Worm (Caenorhabditis elegans) whole organism, midembryonic: ENCODE measurements around the gene Y9C2UA.1.

Experiments used
- T22C8.4 ChIP-seq: fragments of 200-800 bp; sonication (Bioruptor generic); IDR thresholded peaks from 2 replicates; pipeline ENCODE4 v1.3.6; 2022; ENCODE audit warnings: missing genetic modification characterization, missing compliant biosample characterization
- klf-2 ChIP-seq: fragments of 200-800 bp; sonication (Bioruptor generic); conservative IDR thresholded peaks from 2 replicates; pipeline ENCODE4 v1.3.6; 2022; ENCODE audit warnings: missing genetic modification reagents, missing genetic modification characterization, missing compliant biosample characterization
- tab-1 ChIP-seq: fragments of 200-800 bp; sonication (Bioruptor generic); IDR thresholded peaks from 2 replicates; pipeline ENCODE4 v1.3.6; 2022; ENCODE audit warnings: missing genetic modification characterization, missing compliant biosample characterization
- ztf-23 ChIP-seq: fragments of 200-800 bp; sonication (Bioruptor generic); IDR thresholded peaks from 2 replicates; pipeline ENCODE4 v1.3.6; 2022; ENCODE audit warnings: missing genetic modification reagents, missing genetic modification characterization, missing compliant biosample characterization
- ztf-29 ChIP-seq: fragments of 200-800 bp; sonication (Bioruptor generic); IDR thresholded peaks from 2 replicates; pipeline ENCODE4 v1.3.6; 2022; ENCODE audit warnings: missing genetic modification reagents, missing genetic modification characterization, missing compliant biosample characterization

DNA sequence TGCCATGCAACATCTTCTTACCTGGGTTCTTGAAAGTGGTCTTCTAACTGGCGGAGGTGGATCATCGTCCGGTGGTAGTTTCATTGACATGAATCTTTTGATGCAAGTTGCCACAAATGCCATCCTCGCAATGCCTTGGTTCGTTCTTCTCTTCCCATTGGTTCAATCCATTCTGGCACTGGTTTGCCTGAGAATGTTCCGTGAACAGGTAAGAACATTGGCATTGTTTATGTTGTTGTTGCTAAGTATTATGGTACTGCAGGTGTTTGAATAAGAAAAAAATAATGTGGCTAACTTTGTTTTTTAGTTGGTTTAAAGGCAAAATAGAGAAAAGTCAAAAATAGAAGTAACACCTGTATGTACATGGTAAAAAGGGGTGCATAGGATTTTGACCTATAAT lies 4.3 kb downstream of the Y9C2UA.1 start:
- TF ChIP-seq ztf-23 (GFP tag; lab: Robert Waterston, UW), result no peak
- no peak for TF ChIP-seq T22C8.4 (GFP tag; lab: Robert Waterston, UW)
- TF ChIP-seq klf-2 (GFP tag; lab: Robert Waterston, UW), result no peak
- no peak for TF ChIP-seq tab-1
- TF ChIP-seq ztf-29 (GFP tag; lab: Robert Waterston, UW), result no peak
